Fruit fly (Drosophila melanogaster) whole organism, larva: ENCODE results near the gene CG11470.

Experiments
- noc ChIP-seq: fragments of 200-800 bp; sonication (Bioruptor generic); optimal IDR thresholded peaks from 3 replicates; lab custom pipeline; 2019; ENCODE audit warnings: missing biosample characterization, mild to moderate bottlenecking, missing genetic modification characterization, moderate library complexity

The CG11470 gene

dm6 chr3R:29550735-29551134, 38.8 kb downstream of the CG11470 start:
- no peak for TF ChIP-seq noc (tag; lab: Kevin White, UChicago)

dm6 chr3R:29549945-29550344, 39.6 kb downstream of the CG11470 start:
- no peak for TF ChIP-seq noc (tag; lab: Kevin White, UChicago)

dm6 chr3R:29549157-29549556, 40.4 kb downstream of the CG11470 start:
- TF ChIP-seq noc (tag; lab: Kevin White, UChicago) = no peak

dm6 chr3R:29548751-29549150, 40.8 kb downstream of the CG11470 start:
- no peak for TF ChIP-seq noc (tag; lab: Kevin White, UChicago)

dm6 chr3R:29547983-29548382, 41.6 kb downstream of the CG11470 start:
- TF ChIP-seq noc (tag; lab: Kevin White, UChicago) = no peak

- no peak for TF ChIP-seq noc (tag; lab: Kevin White, UChicago)
Measured at dm6 chr3R:29547182-29547979, 42.2 kb downstream of the CG11470 start.

dm6 chr3R:29546418-29546817, 43.1 kb downstream of the CG11470 start:
- no peak for TF ChIP-seq noc (tag; lab: Kevin White, UChicago)

- TF ChIP-seq noc (tag; lab: Kevin White, UChicago) = no peak
Measured at dm6 chr3R:29545163-29545562, 44.4 kb downstream of the CG11470 start.

dm6 chr3R:29540948-29541741, 48.4 kb downstream of the CG11470 start:
- no peak for TF ChIP-seq noc (tag; lab: Kevin White, UChicago)
